Fruit fly (Drosophila melanogaster) whole organism, embryonic: Measurements from ENCODE around the gene sro.
A peak's percentile ranks its signal among the peaks of the same experiment; 100 is the strongest.

Experiments
- Ada2b ChIP-seq: fragments of 200-800 bp; sonication (Bioruptor generic); IDR thresholded peaks from 2 replicates; pipeline ENCODE4 v1.3.6; 2022; ENCODE audit warnings: missing biosample characterization, missing genetic modification characterization
- Aef1 ChIP-seq: fragments of 200-800 bp; sonication (Bioruptor generic); IDR thresholded peaks from 3 replicates; pipeline ENCODE4 v1.3.6; 2022; ENCODE audit warnings: missing biosample characterization, missing genetic modification characterization
- Bdp1 ChIP-seq: fragments of 200-800 bp; sonication (Bioruptor generic); optimal IDR thresholded peaks from 3 replicates; lab custom pipeline; 2016; ENCODE audit warnings: missing biosample characterization, missing genetic modification characterization
- CG10366 ChIP-seq: fragments of 200-800 bp; sonication (Bioruptor generic); IDR thresholded peaks from 2 replicates; pipeline ENCODE4 v1.3.6; 2022; ENCODE audit warnings: missing biosample characterization, missing genetic modification characterization
- CG10979 ChIP-seq: fragments of 200-800 bp; sonication (Bioruptor generic); optimal IDR thresholded peaks from 2 replicates; lab custom pipeline; 2018; ENCODE audit warnings: missing biosample characterization, mild to moderate bottlenecking, missing genetic modification characterization, moderate library complexity
- CG12071 ChIP-seq: fragments of 200-800 bp; sonication (Bioruptor generic); optimal IDR thresholded peaks from 3 replicates; lab custom pipeline; 2018; ENCODE audit warnings: missing biosample characterization, mild to moderate bottlenecking, missing genetic modification characterization
- CG12391 ChIP-seq: fragments of 200-800 bp; sonication (Bioruptor generic); optimal IDR thresholded peaks from 3 replicates; lab custom pipeline; 2018; ENCODE audit warnings: missing biosample characterization, mild to moderate bottlenecking, missing genetic modification characterization, moderate library complexity
- CG14710 ChIP-seq: fragments of 200-800 bp; sonication (Bioruptor generic); optimal IDR thresholded peaks from 3 replicates; lab custom pipeline; 2019; ENCODE audit warnings: missing biosample characterization, mild to moderate bottlenecking, missing genetic modification characterization, moderate library complexity
- CG16815 ChIP-seq: fragments of 200-800 bp; sonication (Bioruptor generic); optimal IDR thresholded peaks from 3 replicates; lab custom pipeline; 2017; ENCODE audit warnings: missing biosample characterization, mild to moderate bottlenecking, missing genetic modification characterization
- CG33557 ChIP-seq: fragments of 200-800 bp; sonication (Bioruptor generic); optimal IDR thresholded peaks from 2 replicates; lab custom pipeline; 2019; ENCODE audit warnings: missing biosample characterization, mild to moderate bottlenecking, missing genetic modification characterization, moderate library complexity
- CG4360 ChIP-seq: fragments of 200-800 bp; sonication (Bioruptor generic); IDR thresholded peaks from 2 replicates; pipeline ENCODE4 v1.3.6; 2022; ENCODE audit warnings: missing biosample characterization, missing genetic modification characterization
- CG4617 ChIP-seq: fragments of 200-800 bp; sonication (Bioruptor generic); optimal IDR thresholded peaks from 3 replicates; lab custom pipeline; 2016; ENCODE audit warnings: missing biosample characterization, missing genetic modification characterization, borderline replicate concordance
- CG4730 ChIP-seq: fragments of 200-800 bp; sonication (Bioruptor generic); IDR thresholded peaks from 2 replicates; pipeline ENCODE4 v1.3.6; 2022; ENCODE audit warnings: missing biosample characterization, missing genetic modification characterization
- CG6175 ChIP-seq: fragments of 200-800 bp; sonication (Bioruptor generic); IDR thresholded peaks from 3 replicates; pipeline ENCODE4 v1.3.6; 2022; ENCODE audit warnings: missing biosample characterization, missing genetic modification characterization
- CG8478 ChIP-seq: fragments of >200 bp; optimal IDR thresholded peaks from 2 replicates; lab custom pipeline; 2018
- CG9727 ChIP-seq: fragments of 200-800 bp; sonication (Bioruptor generic); optimal IDR thresholded peaks from 3 replicates; lab custom pipeline; 2017; ENCODE audit warnings: missing biosample characterization, mild to moderate bottlenecking, missing genetic modification characterization
- D ChIP-seq, 2 experiments: fragments of 200-800 bp in 1 of 2; fragments of >200 bp in 1 of 2; sonication (Bioruptor generic) in 1 of 2; optimal IDR thresholded peaks; 2 replicates in 1 of 2; 3 replicates in 1 of 2; lab custom pipeline; 2017; ENCODE audit warnings: mild to moderate bottlenecking in 1 of 2, missing biosample characterization in 1 of 2, missing genetic modification characterization in 1 of 2, missing genetic modification reagents in 1 of 2
- Dfd ChIP-seq, 2 experiments: fragments of >200 bp; optimal IDR thresholded peaks; 2 replicates each; lab custom pipeline; 2017; ENCODE audit warnings: missing biosample characterization in 2 of 2, missing genetic modification characterization in 2 of 2
- Dll ChIP-seq: fragments of 200-800 bp; sonication (Bioruptor generic); IDR thresholded peaks from 4 replicates; pipeline ENCODE4 v1.3.6; 2022; ENCODE audit warnings: missing biosample characterization, missing genetic modification characterization; ENCODE audit not compliant: partially characterized antibody
- Elba2 ChIP-seq: fragments of 200-800 bp; sonication (Bioruptor generic); optimal IDR thresholded peaks from 3 replicates; lab custom pipeline; 2016; ENCODE audit warnings: missing biosample characterization, missing genetic modification characterization
- HLH4C ChIP-seq: fragments of 200-800 bp; sonication (Bioruptor generic); IDR thresholded peaks from 3 replicates; pipeline ENCODE4 v1.3.6; 2022; ENCODE audit warnings: missing biosample characterization, missing genetic modification characterization; ENCODE audit not compliant: partially characterized antibody
- Hr39 ChIP-seq: fragments of >200 bp; optimal IDR thresholded peaks from 2 replicates; lab custom pipeline; 2017
- MBD-R2 ChIP-seq: fragments of 200-800 bp; sonication (Bioruptor generic); IDR thresholded peaks from 2 replicates; pipeline ENCODE4 v1.3.6; 2022; ENCODE audit warnings: missing biosample characterization, missing genetic modification characterization
- MESR4 ChIP-seq: fragments of 200-800 bp; sonication (Bioruptor generic); optimal IDR thresholded peaks from 2 replicates; lab custom pipeline; 2018; ENCODE audit warnings: missing biosample characterization, mild to moderate bottlenecking, missing genetic modification characterization, moderate library complexity
- Med ChIP-seq: fragments of 200-800 bp; sonication (Bioruptor generic); peaks from one replicate; lab custom pipeline; 2016; ENCODE audit warnings: missing biosample characterization, missing genetic modification characterization, mild to moderate bottlenecking, inconsistent platforms, moderate library complexity
- Oli ChIP-seq: fragments of 200-800 bp; sonication (Bioruptor generic); optimal IDR thresholded peaks from 2 replicates; lab custom pipeline; 2018; ENCODE audit warnings: missing biosample characterization, mild to moderate bottlenecking, missing genetic modification characterization, moderate library complexity
- Scr ChIP-seq: fragments of 200-800 bp; sonication (Bioruptor generic); IDR thresholded peaks from 2 replicates; pipeline ENCODE4 v1.3.6; 2022; ENCODE audit warnings: missing biosample characterization, missing genetic modification characterization; ENCODE audit not compliant: partially characterized antibody
- Sin3A ChIP-seq: fragments of >200 bp; optimal IDR thresholded peaks from 2 replicates; lab custom pipeline; 2018
- amos ChIP-seq: fragments of 200-800 bp; sonication (Bioruptor generic); IDR thresholded peaks from 2 replicates; pipeline ENCODE4 v1.3.6; 2022; ENCODE audit warnings: missing biosample characterization, missing genetic modification characterization; ENCODE audit not compliant: partially characterized antibody
- ap ChIP-seq: fragments of 200-800 bp; sonication (Bioruptor generic); IDR thresholded peaks from 2 replicates; pipeline ENCODE4 v1.3.6; 2022; ENCODE audit warnings: missing biosample characterization, missing genetic modification characterization
- cad ChIP-seq: fragments of >200 bp; optimal IDR thresholded peaks from 2 replicates; lab custom pipeline; 2017; ENCODE audit warnings: missing biosample characterization, missing genetic modification characterization
- cg ChIP-seq: fragments of 200-800 bp; sonication (Bioruptor generic); optimal IDR thresholded peaks from 3 replicates; lab custom pipeline; 2019; ENCODE audit warnings: missing biosample characterization, mild to moderate bottlenecking, missing genetic modification characterization, moderate library complexity
- ci ChIP-seq: fragments of 200-800 bp; sonication (Bioruptor generic); IDR thresholded peaks from 3 replicates; pipeline ENCODE4 v1.3.6; 2022; ENCODE audit warnings: missing biosample characterization, missing genetic modification characterization
- crc ChIP-seq: fragments of 200-800 bp; sonication (Bioruptor generic); optimal IDR thresholded peaks from 2 replicates; lab custom pipeline; 2016; ENCODE audit warnings: missing biosample characterization, missing genetic modification characterization
- grn ChIP-seq: fragments of 200-800 bp; sonication (Bioruptor generic); optimal IDR thresholded peaks from 3 replicates; lab custom pipeline; 2017; ENCODE audit warnings: missing biosample characterization, missing genetic modification characterization
- knrl ChIP-seq: fragments of 200-800 bp; sonication (Bioruptor generic); IDR thresholded peaks from 3 replicates; pipeline ENCODE4 v1.3.6; 2022; ENCODE audit warnings: missing biosample characterization, missing genetic modification characterization; ENCODE audit not compliant: partially characterized antibody
- mam ChIP-seq: fragments of 200-800 bp; sonication (Bioruptor generic); optimal IDR thresholded peaks from 3 replicates; lab custom pipeline; 2016; ENCODE audit warnings: missing biosample characterization, missing genetic modification characterization
- nerfin-2 ChIP-seq: fragments of 200-800 bp; sonication (Bioruptor generic); IDR thresholded peaks from 2 replicates; pipeline ENCODE4 v1.3.6; 2022; ENCODE audit warnings: missing biosample characterization, missing genetic modification characterization; ENCODE audit not compliant: partially characterized antibody
- otp ChIP-seq: fragments of 200-800 bp; sonication (Bioruptor generic); IDR thresholded peaks from 3 replicates; pipeline ENCODE4, ENCODE4 v1.3.6; 2022; ENCODE audit warnings: missing biosample characterization, missing genetic modification characterization
- pb ChIP-seq: fragments of 200-800 bp; sonication (Bioruptor generic); optimal IDR thresholded peaks from 3 replicates; lab custom pipeline; 2016; ENCODE audit warnings: missing biosample characterization, missing genetic modification characterization
- pfk ChIP-seq: fragments of 200-800 bp; sonication (Bioruptor generic); optimal IDR thresholded peaks from 2 replicates; lab custom pipeline; 2018; ENCODE audit warnings: missing biosample characterization, mild to moderate bottlenecking, missing genetic modification characterization, moderate library complexity
- scrt ChIP-seq: fragments of 200-800 bp; sonication (Bioruptor generic); optimal IDR thresholded peaks from 2 replicates; lab custom pipeline; 2018; ENCODE audit warnings: missing biosample characterization, mild to moderate bottlenecking, missing genetic modification characterization, moderate library complexity
- sob ChIP-seq: fragments of 200-800 bp; sonication (Bioruptor generic); IDR thresholded peaks from 2 replicates; pipeline ENCODE4 v1.3.6; 2022; ENCODE audit warnings: missing biosample characterization, missing genetic modification characterization
- ssp ChIP-seq: fragments of 200-800 bp; sonication (Bioruptor generic); IDR thresholded peaks from 2 replicates; pipeline ENCODE4 v1.3.6; 2022; ENCODE audit warnings: missing biosample characterization, missing genetic modification characterization
- tgo ChIP-seq: fragments of 200-800 bp; sonication (Bioruptor generic); IDR thresholded peaks from 3 replicates; pipeline ENCODE4 v1.3.6; 2022; ENCODE audit warnings: missing biosample characterization, missing genetic modification characterization
- unc-4 ChIP-seq: fragments of 200-800 bp; sonication (Bioruptor generic); IDR thresholded peaks from 2 replicates; pipeline ENCODE4 v1.3.6; 2022; ENCODE audit warnings: missing biosample characterization, missing genetic modification characterization; ENCODE audit not compliant: partially characterized antibody
- zfh1 ChIP-seq: fragments of 200-800 bp; sonication (Bioruptor generic); IDR thresholded peaks from 3 replicates; pipeline ENCODE4 v1.3.6; 2022; ENCODE audit warnings: missing biosample characterization, missing genetic modification characterization

sro gene

dm6 chr3R:29748591-29749303, 45.6 kb upstream of the sro start, which contains the start of the genes ATPsyngamma and yata (continued):
- peak; percentile 67 for TF ChIP-seq CG12391 (tag; lab: Kevin White, UChicago)
- 0 out of 3 replicates have a peak, but pooled peaks have one; percentile 26 for TF ChIP-seq tgo (GFP tag; lab: Robert Waterston, UW)
- TF ChIP-seq Sin3A: peak; percentile 67
- TF ChIP-seq CG10979: peak; percentile 18
- peak; percentile 19 for TF ChIP-seq Oli (tag; lab: Kevin White, UChicago)
- no peak for TF ChIP-seq cad (GFP tag; lab: Kevin White, UChicago)
- no peak for TF ChIP-seq Ada2b
- peak; percentile 9 for TF ChIP-seq Elba2 (GFP tag; lab: Kevin White, UChicago)
- TF ChIP-seq otp: no peak; the same call in 2 of the 3 replicates
- no peak for TF ChIP-seq CG12071 (GFP tag; lab: Kevin White, UChicago)
- TF ChIP-seq grn (GFP tag; lab: Kevin White, UChicago): no peak
- TF ChIP-seq Bdp1: no peak
- peak; percentile 43 for TF ChIP-seq CG33557 (GFP tag; lab: Kevin White, UChicago)
- no peak for TF ChIP-seq crc (GFP tag; lab: Kevin White, UChicago)
- TF ChIP-seq ssp (GFP tag; lab: Robert Waterston, UW): no peak
- TF ChIP-seq mam (GFP tag; lab: Kevin White, UChicago): no peak
- TF ChIP-seq knrl (GFP tag; lab: Robert Waterston, UW): peak; percentile 78
- TF ChIP-seq CG14710 (tag; lab: Kevin White, UChicago): peak; percentile 70
- peak; percentile 28 for TF ChIP-seq CG9727 (GFP tag; lab: Kevin White, UChicago)
- TF ChIP-seq ap (GFP tag; lab: Robert Waterston, UW): no peak
- TF ChIP-seq ci: 0 out of 3 replicates have a peak, but pooled peaks have one; percentile 36
- TF ChIP-seq zfh1 (GFP tag; lab: Robert Waterston, UW): no peak

- TF ChIP-seq Scr (GFP tag; lab: Robert Waterston, UW) (peak; percentile 50; the same call in 1 of the 2 replicates), scrt (peak; percentile 18), Med (peak; percentile 40), unc-4 (GFP tag; lab: Robert Waterston, UW) (0 out of 2 replicates have a peak, but pooled peaks have one; percentile 23), CG4360 (GFP tag; lab: Robert Waterston, UW) (peak; percentile 90), Hr39 (lab: Kevin White, UChicago) (peak; percentile 99), CG8478 (lab: Kevin White, UChicago) (peak; percentile 95), HLH4C (GFP tag; lab: Robert Waterston, UW) (0 out of 3 replicates have a peak, but pooled peaks have one; percentile 3), D (optimal IDR thresholded peaks at IDR 0.05; lab: Kevin White, UChicago) (peak; percentile 6), D (GFP tag; optimal IDR thresholded peaks at IDR 0.05; lab: Kevin White, UChicago) (no peak), CG6175 (GFP tag; lab: Robert Waterston, UW) (0 out of 3 replicates have a peak, but pooled peaks have one; percentile 26), nerfin-2 (0 out of 2 replicates have a peak, but pooled peaks have one; percentile 34), Aef1 (peak; percentile 16; the same call in 1 of the 3 replicates), MBD-R2 (0 out of 2 replicates have a peak, but pooled peaks have one; percentile 33), pb (GFP tag; lab: Kevin White, UChicago) (no peak), Dfd (GFP tag; optimal IDR thresholded peaks at IDR 0.05; lab: Kevin White, UChicago) (peak in 1 of 2 experiments; percentile 24), MESR4 (GFP tag; lab: Kevin White, UChicago) (peak; percentile 88), CG4617 (peak; percentile 67), amos (no peak), CG4730 (GFP tag; lab: Robert Waterston, UW) (no peak), cg (GFP tag; lab: Kevin White, UChicago) (peak; percentile 95), Dll (peak; percentile 76; the same call in 2 of the 4 replicates), sob (GFP tag; lab: Robert Waterston, UW) (0 out of 2 replicates have a peak, but pooled peaks have one; percentile 8), pfk (GFP tag; lab: Kevin White, UChicago) (no peak), CG16815 (GFP tag; lab: Kevin White, UChicago) (no peak), CG10366 (GFP tag; lab: Robert Waterston, UW) (0 out of 2 replicates have a peak, but pooled peaks have one; percentile 2)
Measured at dm6 chr3R:29749304-29750066, 44.9 kb upstream of the sro start.
